Worm (Caenorhabditis elegans) whole organism, early embryonic: ENCODE measurements around the gene kcc-1.

ENCODE experiments used
- aly-1 ChIP-seq: sonication (generic microtip); optimal IDR thresholded peaks from 2 replicates; lab custom pipeline; 2016; ENCODE audit warnings: missing genetic modification characterization, missing compliant biosample characterization
- tbx-11 ChIP-seq: fragments of 200-800 bp; sonication (Bioruptor generic); IDR thresholded peaks from 2 replicates; pipeline ENCODE4 v1.3.6; 2022; ENCODE audit warnings: missing genetic modification characterization, missing compliant biosample characterization

DNA sequence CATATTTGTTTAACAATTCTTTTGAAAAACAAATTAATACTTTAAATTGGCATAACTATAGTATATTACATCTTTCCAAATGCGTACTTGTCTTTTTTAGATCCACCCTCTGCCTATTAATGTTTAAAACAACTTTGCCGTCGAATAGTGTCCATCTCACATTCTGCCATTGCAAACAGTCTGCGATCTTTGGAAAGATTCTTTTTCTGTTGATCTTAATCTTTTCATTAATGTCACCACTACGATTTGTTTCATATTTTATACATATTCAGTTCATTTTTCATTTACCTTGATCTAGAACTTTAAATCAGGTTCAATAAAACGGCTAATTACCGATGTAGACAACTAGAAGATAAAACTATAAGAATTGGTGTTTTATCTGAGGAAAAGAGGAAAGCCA is 28.6 kb downstream of the kcc-1 start:
- TF ChIP-seq aly-1 (tag; lab: Kevin White, UChicago) (no peak), tbx-11 (GFP tag; lab: Robert Waterston, UW) (no peak)
